Worm (Caenorhabditis elegans) whole organism, early embryonic: ENCODE data around the gene ppgn-1.

Experiments used
- B0310.2 ChIP-seq: sonication (generic microtip); optimal IDR thresholded peaks from 2 replicates; lab custom pipeline; 2016; ENCODE audit warnings: mild to moderate bottlenecking, missing genetic modification characterization, missing compliant biosample characterization
- aly-1 ChIP-seq: sonication (generic microtip); optimal IDR thresholded peaks from 2 replicates; lab custom pipeline; 2016; ENCODE audit warnings: missing genetic modification characterization, missing compliant biosample characterization
- ama-1 ChIP-seq: fragments of 150-350 bp; optimal IDR thresholded peaks from 2 replicates; lab custom pipeline; 2014
- ceh-13 ChIP-seq: fragments of 200-800 bp; sonication (Bioruptor generic); optimal IDR thresholded peaks from 2 replicates; lab custom pipeline; 2018; ENCODE audit warnings: mild to moderate bottlenecking, missing genetic modification characterization, missing compliant biosample characterization
- ceh-36 ChIP-seq: sonication (generic microtip); optimal IDR thresholded peaks from 2 replicates; lab custom pipeline; 2016; ENCODE audit warnings: missing genetic modification characterization, inconsistent platforms, missing compliant biosample characterization
- ets-7 ChIP-seq: sonication (generic microtip); optimal IDR thresholded peaks from 2 replicates; lab custom pipeline; 2016; ENCODE audit warnings: missing genotype, missing genetic modification characterization, missing compliant biosample characterization
- hmbx-1 ChIP-seq: sonication (generic microtip); optimal IDR thresholded peaks from 2 replicates; lab custom pipeline; 2016; ENCODE audit warnings: mild to moderate bottlenecking, missing genetic modification characterization, missing compliant biosample characterization
- hnd-1 ChIP-seq: sonication (generic microtip); optimal IDR thresholded peaks from 2 replicates; lab custom pipeline; 2016; ENCODE audit warnings: missing genetic modification characterization, missing compliant biosample characterization
- tbx-11 ChIP-seq: fragments of 200-800 bp; sonication (Bioruptor generic); IDR thresholded peaks from 2 replicates; pipeline ENCODE4 v1.3.6; 2022; ENCODE audit warnings: missing genetic modification characterization, missing compliant biosample characterization
- tra-4 ChIP-seq: sonication (generic microtip); optimal IDR thresholded peaks from 2 replicates; lab custom pipeline; 2017; ENCODE audit warnings: missing genetic modification characterization, missing compliant biosample characterization

DNA sequence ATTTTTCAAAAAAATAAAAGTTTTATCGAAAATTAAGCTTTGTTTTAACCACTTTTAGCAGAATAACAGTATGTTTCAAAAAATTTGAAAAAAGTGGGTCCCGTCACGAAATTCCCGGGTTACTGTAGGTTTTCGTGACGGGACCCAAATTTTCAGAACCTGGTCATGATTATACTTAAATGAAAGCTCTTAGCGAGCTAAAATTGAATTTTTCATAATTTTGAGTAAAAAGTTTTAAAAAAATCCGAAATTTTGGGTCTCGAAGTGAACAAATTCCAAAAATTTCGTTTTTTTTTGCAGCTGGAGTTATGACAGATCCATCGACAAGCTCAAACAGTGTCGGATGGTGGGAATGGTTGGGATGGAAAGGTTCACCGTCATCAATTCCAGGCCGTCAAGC lies 35.0 kb upstream of the ppgn-1 start, which contains the start of gene Y38F2AR.3:
- TF ChIP-seq ceh-13 (GFP tag; lab: Kevin White, UChicago) (no peak), ama-1 (lab: Kevin White, UChicago) (no peak), tbx-11 (no peak), hmbx-1 (tag; lab: Kevin White, UChicago) (no peak), ets-7 (tag; lab: Kevin White, UChicago) (no peak), aly-1 (tag; lab: Kevin White, UChicago) (no peak), tra-4 (tag; lab: Kevin White, UChicago) (no peak), ceh-36 (tag; lab: Kevin White, UChicago) (no peak), B0310.2 (tag; lab: Kevin White, UChicago) (no peak), hnd-1 (tag; lab: Kevin White, UChicago) (no peak)
